Fruit fly (Drosophila melanogaster): Measurements from ENCODE around the gene RpL30.

RpL30 gene

DNA sequence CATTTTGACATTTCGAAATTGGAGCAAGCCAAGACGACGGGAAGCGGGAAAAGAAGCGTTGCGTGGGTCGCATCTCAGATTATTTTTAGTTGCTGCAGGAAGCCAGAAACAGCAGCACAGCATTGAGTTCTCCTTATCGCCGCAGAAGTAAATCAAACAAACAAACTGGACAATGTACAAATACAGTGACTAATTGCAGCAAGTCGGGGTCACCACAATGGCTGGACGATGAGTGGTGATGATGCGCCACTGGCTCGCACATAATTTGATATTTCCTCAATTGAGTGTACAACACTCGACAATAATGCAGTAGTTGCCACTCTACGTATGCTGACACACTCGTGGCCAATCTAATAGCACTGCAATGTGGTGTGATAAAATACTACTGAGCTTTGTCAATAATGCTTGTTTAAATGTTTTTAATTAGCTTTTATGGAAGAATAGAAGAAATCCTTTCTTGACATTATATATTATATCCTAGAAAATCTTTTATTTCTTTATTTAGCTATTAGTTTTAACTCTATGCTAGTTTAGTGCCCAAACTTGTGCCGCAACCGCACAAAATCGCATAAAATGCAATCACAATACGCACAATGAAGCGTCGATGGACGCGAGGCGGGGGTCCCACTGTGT is 27.0 kb downstream of the RpL30 start (continued):
- TF ChIP-seq gro (GFP tag; optimal IDR thresholded peaks at IDR 0.05) (no peak), CG8388 (GFP tag; optimal IDR thresholded peaks at IDR 0.05) (peak; percentile 46), Mrtf (GFP tag; IDR thresholded peaks at IDR 0.05) (no peak), CG11696 (GFP tag; IDR thresholded peaks at IDR 0.05) (peak; percentile 91), Sin3A (optimal IDR thresholded peaks at IDR 0.05) (no peak), CG1529 (GFP tag; optimal IDR thresholded peaks at IDR 0.05) (peak; percentile 29), B-H2 (GFP tag; optimal IDR thresholded peaks at IDR 0.05) (no peak), CG18262 (tag; optimal IDR thresholded peaks at IDR 0.05) (peak; percentile 60), wdn (GFP tag; IDR thresholded peaks at IDR 0.05) (no peak), NFAT (GFP tag; IDR thresholded peaks at IDR 0.05) (no peak), Ssrp (tag; optimal IDR thresholded peaks at IDR 0.05) (peak; percentile 31), knrl (GFP tag; IDR thresholded peaks at IDR 0.05; ENCODE audit: partially characterized antibody) (no peak), Meics (GFP tag; optimal IDR thresholded peaks at IDR 0.05) (no peak), Hr78 (GFP tag; optimal IDR thresholded peaks at IDR 0.05) (peak in 1 of 2 experiments; percentile 30), Oaz (GFP tag; IDR thresholded peaks at IDR 0.05) (no peak), CG7556 (GFP tag; optimal IDR thresholded peaks at IDR 0.05) (peak; percentile 19), Xbp1 (GFP tag; optimal IDR thresholded peaks at IDR 0.05) (peak; percentile 20), CG1602 (GFP tag; optimal IDR thresholded peaks at IDR 0.05) (peak; percentile 7), CG6791 (GFP tag; IDR thresholded peaks at IDR 0.05; ENCODE audit: partially characterized antibody) (no peak), ssp (GFP tag; IDR thresholded peaks at IDR 0.05) (no peak), Spps (tag; optimal IDR thresholded peaks at IDR 0.05) (peak; percentile 24), CG2678 (tag; optimal IDR thresholded peaks at IDR 0.05) (peak; percentile 42), pum (GFP tag; optimal IDR thresholded peaks at IDR 0.05) (no peak), kah (GFP tag; optimal IDR thresholded peaks at IDR 0.05) (no peak), CG11695 (GFP tag; IDR thresholded peaks at IDR 0.05) (0 out of 3 replicates have a peak, but pooled peaks have one; percentile 33), CG10267 (tag; optimal IDR thresholded peaks at IDR 0.05) (peak; percentile 22), CG13775 (GFP tag; optimal IDR thresholded peaks at IDR 0.05) (no peak), CG10979 (tag; optimal IDR thresholded peaks at IDR 0.05) (peak; percentile 64), CG15479 (GFP tag; optimal IDR thresholded peaks at IDR 0.05) (no peak), ewg (GFP tag; optimal IDR thresholded peaks at IDR 0.05) (peak; percentile 11), CG16815 (GFP tag; optimal IDR thresholded peaks at IDR 0.05) (peak; percentile 0), sna (GFP tag; IDR thresholded peaks at IDR 0.05; ENCODE audit: partially characterized antibody) (no peak), Drgx (GFP tag; IDR thresholded peaks at IDR 0.05) (peak; percentile 85), CG16813 (GFP tag; IDR thresholded peaks at IDR 0.05; ENCODE audit: partially characterized antibody) (no peak), CG30403 (GFP tag; optimal IDR thresholded peaks at IDR 0.05) (peak; percentile 21), ind (GFP tag; optimal IDR thresholded peaks at IDR 0.05) (peak; percentile 1), CG4820 (GFP tag; optimal IDR thresholded peaks at IDR 0.05) (peak; percentile 18), row (GFP tag; IDR thresholded peaks at IDR 0.05) (peak; percentile 52), CG15269 (tag; optimal IDR thresholded peaks at IDR 0.05) (peak; percentile 28), dmrt11E (tag; optimal IDR thresholded peaks at IDR 0.05) (peak; percentile 57), Dfd (GFP tag; optimal IDR thresholded peaks at IDR 0.05) (no peak), CG6689 (GFP tag; IDR thresholded peaks at IDR 0.05) (peak; percentile 49), dpn (GFP tag; optimal IDR thresholded peaks at IDR 0.05) (peak in 1 of 2 experiments; percentile 0), CG3847 (GFP tag; IDR thresholded peaks at IDR 0.05) (no peak), CG4424 (GFP tag; optimal IDR thresholded peaks at IDR 0.05) (peak; percentile 18), D19A (tag; optimal IDR thresholded peaks at IDR 0.05) (peak; percentile 26), ato (GFP tag; IDR thresholded peaks at IDR 0.05; ENCODE audit: partially characterized antibody) (no peak), CG10431 (GFP tag; optimal IDR thresholded peaks at IDR 0.05) (peak; percentile 55), tll (GFP tag; optimal IDR thresholded peaks at IDR 0.05) (no peak)

All from whole organism, embryonic.